Worm (Caenorhabditis elegans): ENCODE results near the gene T25E12.6.

T25E12.6 gene

DNA sequence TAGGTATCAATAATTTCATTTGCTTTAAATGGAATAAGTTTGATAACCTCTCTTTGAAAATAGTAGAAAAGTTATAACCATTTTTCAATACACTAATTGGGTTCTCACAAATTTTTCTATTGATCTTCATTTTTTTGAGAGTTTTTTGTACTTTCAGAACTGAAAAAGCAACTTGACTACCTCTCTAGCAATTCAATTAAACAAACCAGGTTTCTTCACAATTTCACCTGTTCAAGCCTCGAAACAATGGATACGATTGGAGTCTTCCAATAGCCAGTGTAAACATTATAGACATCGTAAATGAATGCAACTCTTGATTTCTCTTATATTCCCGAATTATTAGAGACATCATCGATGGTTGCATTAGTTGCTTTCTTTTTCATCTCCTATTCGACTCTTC lies 12.3 kb upstream of the T25E12.6 start, which contains the start of gene srz-99:
Gene srz-99, plus strand, starts transcription at position 301 of the 400 bp plus-strand sequence.
- TF ChIP-seq W03F9.2 (tag; optimal IDR thresholded peaks at IDR 0.05) (no peak), dao-5 (tag; optimal IDR thresholded peaks at IDR 0.05) (no peak), him-1 (tag; optimal IDR thresholded peaks at IDR 0.05) (no peak)

DNA sequence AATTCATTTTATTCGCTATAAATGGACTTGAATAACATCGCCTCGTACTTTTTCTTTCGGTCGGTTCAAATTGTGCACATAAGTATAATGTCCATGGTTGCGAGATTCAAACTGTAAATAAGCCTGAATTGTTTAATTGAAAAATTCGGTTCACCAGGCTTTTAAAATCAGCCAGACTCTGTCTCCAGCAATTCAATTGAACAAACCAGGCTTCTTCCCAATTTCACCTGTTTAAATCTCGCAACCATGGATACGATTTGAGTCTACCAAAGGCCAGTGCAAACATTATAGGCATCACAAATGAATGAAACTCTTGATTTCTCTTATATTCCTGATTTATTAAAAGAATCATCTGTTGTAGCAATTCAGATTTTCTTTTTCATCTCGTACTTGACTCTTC lies 10.6 kb upstream of the T25E12.6 start, which contains the start of gene srz-100:
Gene srz-100, plus strand, starts transcription at position 301 of the 400 bp plus-strand sequence.
- TF ChIP-seq W03F9.2 (tag; optimal IDR thresholded peaks at IDR 0.05) (no peak), dao-5 (tag; optimal IDR thresholded peaks at IDR 0.05) (no peak), him-1 (tag; optimal IDR thresholded peaks at IDR 0.05) (no peak)

DNA sequence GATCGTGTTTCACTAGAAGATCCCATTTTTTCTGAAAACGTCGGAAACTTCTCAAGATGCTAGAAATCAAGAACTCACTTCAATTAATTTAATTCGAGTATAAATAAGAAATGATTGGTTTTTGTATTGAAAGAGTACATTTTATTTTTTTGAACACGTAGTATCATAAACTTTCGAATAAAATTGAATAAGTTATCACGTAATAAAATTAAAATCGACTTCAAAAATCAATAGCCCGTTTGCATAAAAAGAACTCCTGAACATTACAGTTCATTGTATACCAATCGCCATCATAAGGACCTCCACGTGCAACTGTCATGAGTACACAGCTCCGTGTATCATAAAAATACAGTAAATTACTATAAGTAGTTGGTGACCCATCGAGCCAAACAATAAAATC lies 8.5 kb upstream of the T25E12.6 start, which contains the start of gene T25E12.16:
Gene T25E12.16, minus strand, starts transcription at position 101 of the 400 bp plus-strand sequence.
- TF ChIP-seq dao-5 (tag; optimal IDR thresholded peaks at IDR 0.05): no peak
- TF ChIP-seq him-1 (tag; optimal IDR thresholded peaks at IDR 0.05): no peak

DNA sequence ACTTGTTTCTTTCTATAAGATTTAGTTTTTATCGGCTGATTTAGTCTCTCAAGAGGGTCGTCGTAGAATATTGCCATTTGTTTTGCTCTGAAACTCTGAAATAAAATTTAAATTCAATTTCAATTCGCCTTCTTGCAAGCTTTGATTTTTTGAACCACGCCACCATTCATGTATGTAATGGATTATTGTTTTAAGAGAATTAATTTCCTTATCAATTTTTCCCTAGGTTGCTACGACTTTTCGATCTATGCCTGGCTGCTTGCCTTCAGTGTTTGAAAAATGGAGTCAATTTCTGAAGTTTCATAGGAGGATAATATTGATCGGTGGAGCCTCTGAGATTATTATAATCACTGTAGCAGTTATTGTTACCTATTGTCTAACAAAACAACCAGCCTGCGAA lies 6.7 kb upstream of the T25E12.6 start, which contains the start of the genes clec-38 and clec-34:
Gene clec-38, minus strand, starts transcription at position 101 of the 400 bp plus-strand sequence.
Gene clec-34, plus strand, starts transcription at position 248 of the 400 bp plus-strand sequence.
- TF ChIP-seq W03F9.2 (tag; optimal IDR thresholded peaks at IDR 0.05) (no peak), dao-5 (tag; optimal IDR thresholded peaks at IDR 0.05) (no peak), him-1 (tag; optimal IDR thresholded peaks at IDR 0.05) (no peak)

DNA sequence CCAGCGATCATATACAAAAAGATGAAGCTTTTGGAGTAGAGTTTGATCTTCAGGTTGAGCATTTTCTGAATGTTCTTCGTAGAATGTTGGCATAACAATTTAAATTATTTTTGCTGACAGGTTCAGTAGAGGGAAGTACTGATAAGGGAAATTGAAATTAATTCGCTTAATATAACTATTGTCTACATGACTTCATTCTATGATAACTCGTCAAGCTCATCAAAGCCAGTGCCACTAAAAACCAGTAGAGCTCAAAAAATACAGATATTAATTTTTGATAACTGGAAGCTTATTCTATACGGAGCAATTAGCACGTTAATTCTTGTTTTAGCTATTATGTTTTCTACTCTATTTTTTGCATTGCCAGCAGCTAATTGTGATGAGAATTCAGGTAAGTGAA lies 3.1 kb upstream of the T25E12.6 start, which contains the start of the genes clec-29 and clec-39:
Gene clec-29, minus strand, starts transcription at position 101 of the 400 bp plus-strand sequence.
Gene clec-39, plus strand, starts transcription at position 169 of the 400 bp plus-strand sequence.
- no peak for TF ChIP-seq dao-5 (tag; optimal IDR thresholded peaks at IDR 0.05)
- no peak for TF ChIP-seq him-1 (tag; optimal IDR thresholded peaks at IDR 0.05)
- TF ChIP-seq W03F9.2 (tag; optimal IDR thresholded peaks at IDR 0.05): no peak

DNA sequence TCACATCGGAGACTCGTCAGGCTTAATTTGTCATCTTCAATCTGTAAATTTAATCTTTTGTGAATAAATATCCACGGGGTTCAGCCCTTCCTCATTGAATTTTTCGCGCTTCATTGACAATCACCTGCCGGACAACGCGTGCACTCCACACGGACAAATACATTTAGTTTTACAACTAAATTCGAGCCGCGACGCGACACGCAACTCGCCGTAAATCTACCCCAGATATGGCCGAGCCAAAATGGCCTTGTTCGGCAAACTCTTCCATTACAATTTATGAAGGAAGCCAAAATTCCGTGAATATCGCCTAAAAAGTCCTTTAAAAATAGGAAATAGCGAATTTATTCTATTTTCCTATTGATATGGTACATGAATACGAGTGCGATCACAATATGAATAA lies 2.6 kb downstream of the T25E12.6 start:
- TF ChIP-seq dao-5 (tag; optimal IDR thresholded peaks at IDR 0.05) (no peak), W03F9.2 (tag; optimal IDR thresholded peaks at IDR 0.05) (no peak), him-1 (tag; optimal IDR thresholded peaks at IDR 0.05) (no peak)

DNA sequence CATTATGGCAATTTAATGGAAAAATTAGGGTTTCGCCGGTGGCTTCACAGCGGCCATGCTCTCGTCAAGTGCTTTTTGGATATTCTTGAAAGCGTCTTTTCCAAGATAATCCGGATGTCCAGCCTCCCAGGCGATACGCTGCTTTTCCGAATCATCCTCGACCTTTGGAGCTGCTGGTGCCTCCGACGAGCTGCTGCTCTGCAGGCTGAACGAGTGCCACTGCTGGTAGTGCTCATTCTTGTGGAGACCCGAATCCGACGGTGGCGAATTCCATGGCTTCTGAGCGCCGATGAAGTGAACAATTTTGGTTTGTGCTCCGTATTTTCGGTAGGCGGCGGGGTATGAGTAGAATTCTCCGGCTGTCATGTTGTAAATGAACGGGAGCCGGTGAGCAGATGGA lies 3.0 kb downstream of the T25E12.6 start:
- no peak for TF ChIP-seq W03F9.2 (tag; optimal IDR thresholded peaks at IDR 0.05)
- TF ChIP-seq him-1 (tag; optimal IDR thresholded peaks at IDR 0.05): no peak
- TF ChIP-seq dao-5 (tag; optimal IDR thresholded peaks at IDR 0.05): no peak

DNA sequence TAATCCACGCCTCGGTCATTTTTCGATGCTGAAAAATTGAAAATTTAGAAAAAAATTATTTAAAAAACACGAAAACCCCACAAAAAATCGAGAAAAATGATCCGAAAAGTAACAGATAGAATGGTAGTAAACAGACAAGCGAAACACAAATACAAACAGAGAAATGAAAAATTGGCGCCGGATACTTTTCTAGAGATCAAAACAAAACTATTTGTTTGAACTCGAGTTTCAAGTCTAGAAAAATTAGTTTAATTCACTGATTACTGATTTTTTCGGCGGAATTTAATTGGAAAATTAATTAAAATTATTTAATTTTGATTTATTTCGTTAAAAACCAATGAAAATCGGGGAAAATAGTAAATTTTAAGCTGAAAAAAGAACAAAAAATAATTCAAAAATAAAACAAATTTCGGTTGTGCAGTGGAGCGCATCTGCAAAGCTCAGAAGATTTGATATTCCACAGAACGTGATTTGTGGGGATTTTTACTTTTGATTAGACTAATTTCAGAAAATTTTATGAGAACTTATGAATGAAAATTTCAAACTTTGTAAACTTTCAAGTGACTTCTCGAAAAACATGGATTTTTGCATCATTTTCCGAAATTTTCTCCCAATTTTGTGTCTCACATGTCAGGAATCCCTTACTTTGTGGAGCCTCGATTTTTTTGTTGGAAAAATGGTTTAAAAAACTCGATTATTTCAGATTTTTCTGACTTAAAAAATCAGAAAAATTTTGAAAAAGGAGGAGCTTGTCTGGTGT lies 4.2 kb downstream of the T25E12.6 start, which contains the start of gene gyg-2:
Gene gyg-2, minus strand, starts transcription at position 28 of the 760 bp plus-strand sequence.
- TF ChIP-seq W03F9.2 (tag; optimal IDR thresholded peaks at IDR 0.05) (no peak), him-1 (tag; optimal IDR thresholded peaks at IDR 0.05) (no peak), dao-5 (tag; optimal IDR thresholded peaks at IDR 0.05) (no peak)

DNA sequence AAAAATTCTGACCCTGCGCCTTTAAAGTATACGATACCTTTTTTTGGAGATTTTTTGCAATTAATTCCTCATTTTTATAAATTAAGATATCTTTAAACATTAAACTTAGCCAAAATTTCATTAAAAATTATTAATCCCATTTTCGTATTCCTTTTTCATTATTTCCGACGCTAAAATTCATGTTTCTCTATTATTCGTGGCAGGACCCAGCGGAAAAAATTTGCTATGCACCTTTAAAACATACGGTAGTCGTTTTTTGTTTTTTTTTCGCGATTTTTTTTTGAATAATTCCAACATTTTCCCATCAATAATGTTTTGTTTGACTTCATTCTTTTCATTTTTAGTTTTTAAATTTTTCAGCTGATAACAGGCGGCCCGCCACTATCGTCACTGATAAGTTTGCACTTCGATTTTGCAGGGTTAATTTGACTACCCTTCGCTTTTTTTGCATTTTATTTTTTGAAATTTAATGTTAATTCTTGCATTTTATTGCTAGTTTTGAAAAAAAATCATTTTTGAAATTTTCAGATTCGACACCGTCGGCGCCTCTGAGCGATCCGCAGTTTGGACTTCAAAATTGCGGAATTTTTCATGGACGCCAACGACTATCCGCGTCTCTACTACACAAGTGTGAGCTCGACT lies 4.9 kb downstream of the T25E12.6 start, which contains the start of gene dkf-2:
Gene dkf-2, plus strand, starts transcription at position 592 of the 642 bp plus-strand sequence.
- TF ChIP-seq dao-5 (tag; optimal IDR thresholded peaks at IDR 0.05) (no peak), him-1 (tag; optimal IDR thresholded peaks at IDR 0.05) (no peak)

DNA sequence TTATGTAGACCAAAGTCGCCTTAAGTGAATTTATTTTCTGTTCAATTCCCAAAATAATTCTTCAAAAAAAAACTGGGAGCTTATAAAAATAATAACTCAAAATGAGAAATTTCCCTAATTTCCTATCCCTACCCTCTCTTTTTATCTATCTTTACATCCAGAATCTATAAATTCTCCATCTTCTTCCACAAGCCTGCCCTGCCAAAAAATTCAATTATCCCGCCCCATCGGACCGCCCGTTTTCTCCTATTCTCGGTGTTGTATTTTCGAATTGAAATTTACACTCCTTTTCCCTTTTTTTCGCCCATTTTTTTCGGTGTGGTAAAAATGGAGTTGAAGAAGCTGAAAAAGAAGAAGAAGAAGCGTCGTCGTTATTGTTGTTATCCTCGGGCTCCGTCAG lies 7.2 kb downstream of the T25E12.6 start:
- no peak for TF ChIP-seq W03F9.2 (tag; optimal IDR thresholded peaks at IDR 0.05)

DNA sequence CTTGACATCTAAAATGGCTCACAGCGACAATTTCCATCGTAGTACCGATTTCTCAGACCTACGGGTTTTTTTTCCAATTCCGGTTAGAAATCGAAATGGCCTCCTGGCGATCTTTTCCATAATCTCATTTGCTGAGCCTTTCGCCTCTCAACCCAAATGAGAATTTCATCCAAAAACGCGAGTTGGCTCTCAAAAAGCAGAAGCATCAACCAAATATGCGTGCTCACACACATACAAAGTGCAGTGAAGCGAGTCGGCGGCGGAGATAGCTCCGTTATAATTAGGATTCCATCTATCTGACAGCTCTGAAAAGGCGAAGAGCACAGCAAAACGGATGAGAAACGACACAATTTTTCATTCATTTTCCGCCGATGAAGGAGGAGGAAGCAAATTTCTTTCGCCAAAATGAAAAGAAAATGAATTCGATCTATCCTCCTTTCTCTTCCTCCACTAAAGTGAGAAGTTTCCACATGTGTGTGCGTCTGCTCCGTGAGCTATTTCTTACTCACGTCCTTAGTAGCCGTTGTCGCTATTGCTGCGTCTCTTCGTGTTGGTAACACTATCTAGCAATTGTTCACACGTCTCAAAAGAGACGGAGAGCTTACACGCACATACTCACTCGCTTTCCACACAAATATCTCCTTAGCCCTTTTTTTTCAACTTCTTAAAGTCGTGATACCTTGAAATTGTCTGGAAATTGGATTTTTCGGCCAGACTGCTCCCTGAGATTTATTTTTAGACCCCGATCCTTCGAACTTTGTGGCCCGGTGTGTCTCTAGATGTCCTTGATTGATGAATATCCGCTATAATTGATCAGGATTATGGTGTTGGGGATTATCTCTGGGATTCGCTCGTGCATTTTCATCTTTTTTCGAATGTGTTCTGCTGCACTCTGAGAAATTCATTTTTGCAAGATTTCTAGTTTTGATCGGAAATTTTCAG lies 10.1 kb downstream of the T25E12.6 start:
- TF ChIP-seq W03F9.2 (tag; optimal IDR thresholded peaks at IDR 0.05) (no peak), dao-5 (tag; optimal IDR thresholded peaks at IDR 0.05) (no peak), him-1 (tag; optimal IDR thresholded peaks at IDR 0.05) (no peak)

DNA sequence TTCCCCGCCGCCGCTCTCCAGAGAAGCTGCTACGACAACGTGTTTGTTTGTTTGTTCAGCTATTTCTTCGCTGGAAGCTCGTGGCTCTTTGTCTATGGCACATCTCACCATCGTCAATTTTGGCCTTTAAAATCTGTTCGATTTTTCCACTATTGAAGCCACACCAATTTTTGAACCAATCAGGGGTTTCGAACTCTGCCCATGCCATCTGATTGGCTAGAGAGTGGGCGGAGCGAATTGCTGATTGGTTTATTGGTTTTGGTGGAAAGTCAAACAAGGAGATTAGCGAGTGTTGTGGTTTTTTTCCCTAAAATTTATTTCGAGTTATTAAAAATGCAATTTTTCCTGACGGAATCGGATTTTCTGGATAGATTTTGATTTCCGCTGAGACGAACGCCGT lies 13.9 kb downstream of the T25E12.6 start:
- TF ChIP-seq dao-5 (tag; optimal IDR thresholded peaks at IDR 0.05) (no peak), him-1 (tag; optimal IDR thresholded peaks at IDR 0.05) (no peak), W03F9.2 (tag; optimal IDR thresholded peaks at IDR 0.05) (no peak)

DNA sequence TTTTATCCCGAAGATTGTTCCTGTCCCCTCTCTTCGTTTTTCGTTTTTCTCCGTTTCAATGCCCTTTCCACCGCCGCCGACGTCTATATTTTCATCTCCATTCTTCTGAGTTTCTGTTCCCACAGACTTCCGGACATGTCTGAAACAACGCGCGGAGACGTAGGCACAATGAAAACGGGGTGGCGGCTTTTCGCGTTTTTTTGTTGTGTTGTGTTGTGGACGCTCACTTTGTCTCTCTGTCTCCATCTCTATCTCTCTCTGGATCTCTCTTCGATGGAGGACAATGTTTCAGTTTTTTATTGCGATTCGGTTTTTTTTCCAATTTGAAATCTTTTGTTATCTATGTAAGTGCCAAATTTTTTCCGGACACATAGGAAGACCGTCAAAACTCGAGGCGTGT lies 17.7 kb downstream of the T25E12.6 start:
- TF ChIP-seq him-1 (tag; optimal IDR thresholded peaks at IDR 0.05) (no peak), W03F9.2 (tag; optimal IDR thresholded peaks at IDR 0.05) (no peak), dao-5 (tag; optimal IDR thresholded peaks at IDR 0.05) (no peak)
